Fruit fly (Drosophila melanogaster) whole organism, embryonic: ENCODE measurements around the gene MTF-1.

Experiments
- Awh ChIP-seq: fragments of 200-800 bp; sonication (Bioruptor generic); IDR thresholded peaks from 2 replicates; pipeline ENCODE4, ENCODE4 v1.3.6; 2022; ENCODE audit warnings: missing biosample characterization, missing genetic modification characterization
- Bdp1 ChIP-seq: fragments of 200-800 bp; sonication (Bioruptor generic); optimal IDR thresholded peaks from 3 replicates; lab custom pipeline; 2016; ENCODE audit warnings: missing biosample characterization, missing genetic modification characterization
- C15 ChIP-seq: fragments of 200-800 bp; sonication (Bioruptor generic); IDR thresholded peaks from 3 replicates; pipeline ENCODE4 v1.3.6; 2022; ENCODE audit warnings: missing biosample characterization, missing genetic modification characterization
- CG11085 ChIP-seq: fragments of 200-800 bp; sonication (Bioruptor generic); IDR thresholded peaks from 2 replicates; pipeline ENCODE4 v1.3.6; 2022; ENCODE audit warnings: missing biosample characterization, missing genetic modification characterization
- CG13424 ChIP-seq: fragments of 200-800 bp; sonication (Bioruptor generic); optimal IDR thresholded peaks from 2 replicates; lab custom pipeline; 2019; ENCODE audit warnings: missing biosample characterization, mild to moderate bottlenecking, missing genetic modification characterization, moderate library complexity
- CG15479 ChIP-seq: fragments of 200-800 bp; sonication (Bioruptor generic); optimal IDR thresholded peaks from 3 replicates; lab custom pipeline; 2019; ENCODE audit warnings: missing biosample characterization, mild to moderate bottlenecking, missing genetic modification characterization, moderate library complexity
- CG18011 ChIP-seq: fragments of 200-800 bp; sonication (Bioruptor generic); optimal IDR thresholded peaks from 2 replicates; lab custom pipeline; 2017; ENCODE audit warnings: missing biosample characterization, missing genetic modification characterization, mild to moderate bottlenecking, moderate library complexity, missing genotype
- CG1832 ChIP-seq: fragments of 200-800 bp; sonication (Bioruptor generic); optimal IDR thresholded peaks from 2 replicates; lab custom pipeline; 2017; ENCODE audit warnings: missing biosample characterization, mild to moderate bottlenecking, missing genetic modification characterization, inconsistent platforms
- CG30431 ChIP-seq: fragments of 200-800 bp; sonication (Bioruptor generic); optimal IDR thresholded peaks from 2 replicates; lab custom pipeline; 2017; ENCODE audit warnings: missing biosample characterization, missing genetic modification characterization
- CG3995 ChIP-seq: fragments of 200-800 bp; sonication (Bioruptor generic); optimal IDR thresholded peaks from 3 replicates; lab custom pipeline; 2016; ENCODE audit warnings: missing biosample characterization, missing genetic modification characterization
- CG4820 ChIP-seq: fragments of 200-800 bp; sonication (Bioruptor generic); optimal IDR thresholded peaks from 3 replicates; lab custom pipeline; 2016; ENCODE audit warnings: missing biosample characterization, missing genetic modification characterization
- CG5953 ChIP-seq: fragments of 200-800 bp; sonication (Bioruptor generic); IDR thresholded peaks from 2 replicates; pipeline ENCODE4 v1.3.6; 2022; ENCODE audit warnings: missing biosample characterization, missing genetic modification characterization
- CG7372 ChIP-seq: fragments of 200-800 bp; sonication (Bioruptor generic); IDR thresholded peaks from 2 replicates; pipeline ENCODE4 v1.3.6; 2022; ENCODE audit warnings: missing biosample characterization, missing genetic modification characterization
- CG7745 ChIP-seq: fragments of 200-800 bp; sonication (Bioruptor generic); optimal IDR thresholded peaks from 2 replicates; lab custom pipeline; 2018; ENCODE audit warnings: missing biosample characterization, mild to moderate bottlenecking, missing genetic modification characterization, moderate library complexity
- CG8388 ChIP-seq: fragments of 200-800 bp; sonication (Bioruptor generic); optimal IDR thresholded peaks from 2 replicates; lab custom pipeline; 2019; ENCODE audit warnings: missing biosample characterization, mild to moderate bottlenecking, missing genetic modification characterization, moderate library complexity
- CG8478 ChIP-seq: fragments of >200 bp; optimal IDR thresholded peaks from 2 replicates; lab custom pipeline; 2018
- CG9932 ChIP-seq: fragments of 200-800 bp; sonication (Bioruptor generic); IDR thresholded peaks from 2 replicates; pipeline ENCODE4 v1.3.6; 2022; ENCODE audit warnings: missing biosample characterization, missing genetic modification characterization
- D19A ChIP-seq: fragments of 200-800 bp; optimal IDR thresholded peaks from 3 replicates; lab custom pipeline; 2019; ENCODE audit warnings: missing biosample characterization, mild to moderate bottlenecking, missing genetic modification characterization, moderate library complexity
- E2f1 ChIP-seq: fragments of 200-800 bp; sonication (Bioruptor generic); IDR thresholded peaks from 2 replicates; pipeline ENCODE4 v1.3.6; 2022; ENCODE audit warnings: missing biosample characterization, missing genetic modification characterization
- Ets65A ChIP-seq: fragments of 200-800 bp; sonication (Bioruptor generic); peaks from one replicate; lab custom pipeline; 2016; ENCODE audit warnings: missing biosample characterization, missing genetic modification characterization
- Fer1 ChIP-seq: fragments of 200-800 bp; sonication (Bioruptor generic); optimal IDR thresholded peaks from 2 replicates; lab custom pipeline; 2017; ENCODE audit warnings: missing biosample characterization, mild to moderate bottlenecking, missing genetic modification characterization
- H15 ChIP-seq: fragments of 200-800 bp; sonication (Bioruptor generic); IDR thresholded peaks from 3 replicates; pipeline ENCODE4 v1.3.6; 2022; ENCODE audit warnings: missing biosample characterization, missing genetic modification characterization
- Hr3 ChIP-seq: fragments of 200-800 bp; sonication (Bioruptor generic); optimal IDR thresholded peaks from 3 replicates; lab custom pipeline; 2016; ENCODE audit warnings: missing biosample characterization, missing genetic modification characterization
- Lhr ChIP-seq: fragments of 200-800 bp; sonication (Bioruptor generic); optimal IDR thresholded peaks from 3 replicates; lab custom pipeline; 2017; ENCODE audit warnings: mild to moderate bottlenecking, missing biosample characterization, missing genetic modification reagents, missing genetic modification characterization
- MBD-R2 ChIP-seq: fragments of 200-800 bp; sonication (Bioruptor generic); IDR thresholded peaks from 2 replicates; pipeline ENCODE4 v1.3.6; 2022; ENCODE audit warnings: missing biosample characterization, missing genetic modification characterization
- Myb ChIP-seq: fragments of 200-800 bp; sonication (Bioruptor generic); optimal IDR thresholded peaks from 2 replicates; lab custom pipeline; 2016; ENCODE audit warnings: missing biosample characterization, missing genetic modification characterization
- Neu2 ChIP-seq: fragments of 200-800 bp; sonication (Bioruptor generic); optimal IDR thresholded peaks from 3 replicates; lab custom pipeline; 2016; ENCODE audit warnings: missing biosample characterization, missing genetic modification characterization, borderline replicate concordance
- Oli ChIP-seq: fragments of 200-800 bp; sonication (Bioruptor generic); optimal IDR thresholded peaks from 2 replicates; lab custom pipeline; 2018; ENCODE audit warnings: missing biosample characterization, mild to moderate bottlenecking, missing genetic modification characterization, moderate library complexity
- Ravus ChIP-seq: fragments of 200-800 bp; sonication (Bioruptor generic); IDR thresholded peaks from 2 replicates; pipeline ENCODE4 v1.3.6; 2022; ENCODE audit warnings: missing biosample characterization, missing genetic modification characterization
- Sry-δ ChIP-seq: fragments of 200-800 bp; sonication (Bioruptor generic); optimal IDR thresholded peaks from 2 replicates; lab custom pipeline; 2016; ENCODE audit warnings: missing biosample characterization, missing genetic modification characterization
- ac ChIP-seq: fragments of 200-800 bp; sonication (Bioruptor generic); optimal IDR thresholded peaks from 3 replicates; lab custom pipeline; 2017; ENCODE audit warnings: missing biosample characterization, mild to moderate bottlenecking, missing genetic modification characterization
- al ChIP-seq: fragments of 200-800 bp; sonication (Bioruptor generic); IDR thresholded peaks from 2 replicates; pipeline ENCODE4 v1.3.6; 2022; ENCODE audit warnings: missing biosample characterization, missing genetic modification characterization
- bsh ChIP-seq, 2 experiments: fragments of 200-800 bp; sonication (Bioruptor generic); optimal IDR thresholded peaks; 2 replicates each; lab custom pipeline; 2017 to 2018; ENCODE audit warnings: mild to moderate bottlenecking in 2 of 2, missing biosample characterization in 2 of 2, missing genetic modification characterization in 2 of 2, moderate library complexity in 1 of 2
- btn ChIP-seq: fragments of 200-800 bp; sonication (Bioruptor generic); optimal IDR thresholded peaks from 2 replicates; lab custom pipeline; 2016; ENCODE audit warnings: missing biosample characterization, missing genetic modification characterization
- cad ChIP-seq: fragments of >200 bp; optimal IDR thresholded peaks from 2 replicates; lab custom pipeline; 2017; ENCODE audit warnings: missing biosample characterization, missing genetic modification characterization
- dan ChIP-seq: fragments of 200-800 bp; sonication (Bioruptor generic); IDR thresholded peaks from 2 replicates; pipeline ENCODE4 v1.3.6; 2022; ENCODE audit warnings: missing biosample characterization, missing genetic modification characterization
- dm ChIP-seq: fragments of 200-800 bp; sonication (Bioruptor generic); optimal IDR thresholded peaks from 3 replicates; lab custom pipeline; 2016; ENCODE audit warnings: missing biosample characterization, missing genetic modification characterization
- dmrt99B ChIP-seq: fragments of 200-800 bp; sonication (Bioruptor generic); optimal IDR thresholded peaks from 2 replicates; lab custom pipeline; 2018; ENCODE audit warnings: missing biosample characterization, mild to moderate bottlenecking, missing genetic modification characterization, moderate library complexity
- ems ChIP-seq: fragments of 200-800 bp; sonication (Bioruptor generic); optimal IDR thresholded peaks from 3 replicates; lab custom pipeline; 2016; ENCODE audit warnings: missing biosample characterization, missing genetic modification characterization
- hbn ChIP-seq: fragments of 200-800 bp; sonication (Bioruptor generic); IDR thresholded peaks from 2 replicates; pipeline ENCODE4 v1.3.6; 2022; ENCODE audit warnings: missing biosample characterization, missing genetic modification characterization; ENCODE audit not compliant: partially characterized antibody
- oc ChIP-seq: fragments of 200-800 bp; sonication (Bioruptor generic); optimal IDR thresholded peaks from 2 replicates; lab custom pipeline; 2018; ENCODE audit warnings: missing biosample characterization, mild to moderate bottlenecking, missing genetic modification characterization, moderate library complexity
- org-1 ChIP-seq: fragments of 200-800 bp; sonication (Bioruptor generic); optimal IDR thresholded peaks from 2 replicates; lab custom pipeline; 2017; ENCODE audit warnings: missing biosample characterization, missing genetic modification characterization
- phol ChIP-seq: fragments of 200-800 bp; sonication (Bioruptor generic); optimal IDR thresholded peaks from 3 replicates; lab custom pipeline; 2018; ENCODE audit warnings: missing biosample characterization, mild to moderate bottlenecking, missing genetic modification characterization, moderate library complexity
- prd ChIP-seq, 3 experiments: fragments of >200 bp in 2 of 3; fragments of 200-800 bp in 1 of 3; sonication (Bioruptor generic) in 1 of 3; optimal IDR thresholded peaks in 2 of 3; IDR thresholded peaks in 1 of 3; 2 replicates in 2 of 3; 3 replicates in 1 of 3; pipeline versions ENCODE4 v1.3.6 to Lab custom; 2017 to 2022; ENCODE audit warnings: missing biosample characterization in 1 of 3, missing genetic modification characterization in 1 of 3
- salm ChIP-seq: fragments of 200-800 bp; sonication (Bioruptor generic); optimal IDR thresholded peaks from 2 replicates; lab custom pipeline; 2018; ENCODE audit warnings: missing biosample characterization, mild to moderate bottlenecking, missing genetic modification characterization
- schlank ChIP-seq: fragments of 200-800 bp; sonication (Bioruptor generic); optimal IDR thresholded peaks from 2 replicates; lab custom pipeline; 2018; ENCODE audit warnings: missing biosample characterization, mild to moderate bottlenecking, missing genetic modification characterization
- scrt ChIP-seq: fragments of 200-800 bp; sonication (Bioruptor generic); optimal IDR thresholded peaks from 2 replicates; lab custom pipeline; 2018; ENCODE audit warnings: missing biosample characterization, mild to moderate bottlenecking, missing genetic modification characterization, moderate library complexity
- tio ChIP-seq: fragments of 200-800 bp; sonication (Bioruptor generic); optimal IDR thresholded peaks from 2 replicates; lab custom pipeline; 2017; ENCODE audit warnings: missing biosample characterization, missing genetic modification characterization, inconsistent platforms
- unc-4 ChIP-seq: fragments of 200-800 bp; sonication (Bioruptor generic); IDR thresholded peaks from 2 replicates; pipeline ENCODE4 v1.3.6; 2022; ENCODE audit warnings: missing biosample characterization, missing genetic modification characterization; ENCODE audit not compliant: partially characterized antibody
- zfh1 ChIP-seq: fragments of 200-800 bp; sonication (Bioruptor generic); IDR thresholded peaks from 3 replicates; pipeline ENCODE4 v1.3.6; 2022; ENCODE audit warnings: missing biosample characterization, missing genetic modification characterization

Gene MTF-1

DNA sequence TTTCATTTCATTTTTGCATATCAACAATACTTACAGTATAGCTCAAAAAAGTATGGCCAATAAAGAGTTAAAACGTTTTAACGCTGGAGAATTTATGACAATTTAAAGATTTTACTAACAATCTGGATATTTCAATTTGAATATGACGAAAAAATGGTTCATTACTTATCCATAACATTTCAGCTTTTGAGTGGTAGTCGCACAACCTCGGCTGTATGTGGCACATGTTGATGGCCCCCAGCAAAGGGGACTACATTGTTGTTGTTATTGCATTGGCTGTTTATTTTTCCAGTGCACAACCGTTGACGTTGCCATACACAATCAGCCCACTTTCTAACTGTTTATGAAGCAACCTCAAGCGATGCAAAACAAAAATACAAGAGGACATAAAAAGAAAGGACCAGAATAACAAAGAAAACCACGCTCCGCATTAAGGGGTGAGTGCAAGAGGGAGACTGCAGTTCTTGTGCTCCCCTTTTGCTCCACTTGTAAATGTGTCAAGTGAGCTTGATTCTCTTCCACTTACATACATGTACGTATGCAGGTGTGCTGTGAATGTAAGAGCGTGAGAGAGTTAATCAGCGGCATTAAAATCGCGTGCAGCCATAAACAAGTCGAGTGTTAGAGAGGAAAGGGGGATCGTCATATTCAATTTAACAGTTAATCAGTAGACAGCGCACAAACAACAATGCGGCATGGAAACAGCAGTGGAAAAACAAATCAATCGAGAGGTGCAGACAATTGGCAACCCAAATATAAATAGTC, 9.9 kb upstream of the MTF-1 start (continued):
- peak; percentile 75 for TF ChIP-seq dmrt99B
- no peak for TF ChIP-seq Bdp1 (GFP tag; lab: Kevin White, UChicago)
- TF ChIP-seq CG8388 (GFP tag; lab: Kevin White, UChicago), result peak; percentile 56
- TF ChIP-seq CG8478 (lab: Kevin White, UChicago), result no peak
- no peak for TF ChIP-seq CG7372 (GFP tag; lab: Robert Waterston, UW)
- no peak for TF ChIP-seq CG4820 (GFP tag; lab: Kevin White, UChicago)
- TF ChIP-seq CG15479 (GFP tag; lab: Kevin White, UChicago), result no peak
- TF ChIP-seq salm (tag; lab: Kevin White, UChicago), result peak; percentile 23
- no peak for TF ChIP-seq tio (GFP tag; lab: Kevin White, UChicago)
- TF ChIP-seq unc-4 (GFP tag; lab: Robert Waterston, UW), result no peak
- TF ChIP-seq Lhr (GFP tag; lab: Kevin White, UChicago), result no peak
- TF ChIP-seq Oli (tag; lab: Kevin White, UChicago), result peak; percentile 62
- TF ChIP-seq ac (GFP tag; lab: Kevin White, UChicago), result no peak
- 0 out of 2 replicates have a peak, but pooled peaks have one; percentile 12 for TF ChIP-seq CG5953 (GFP tag; lab: Robert Waterston, UW)
- TF ChIP-seq Ravus (GFP tag; lab: Robert Waterston, UW), result no peak
- no peak for TF ChIP-seq MBD-R2 (GFP tag; lab: Robert Waterston, UW)
- peak; percentile 54 for TF ChIP-seq CG13424
- TF ChIP-seq H15 (GFP tag; lab: Robert Waterston, UW), result peak; percentile 37; the same call in 1 of the 3 replicates
- TF ChIP-seq CG30431 (GFP tag; lab: Kevin White, UChicago), result no peak
- peak; percentile 47 for TF ChIP-seq D19A (tag; lab: Kevin White, UChicago)
- TF ChIP-seq CG9932 (GFP tag; lab: Robert Waterston, UW), result no peak
- no peak for TF ChIP-seq CG1832 (GFP tag; lab: Kevin White, UChicago)
- no peak for TF ChIP-seq Neu2
- peak; percentile 68 for TF ChIP-seq Awh (GFP tag; lab: Robert Waterston, UW)
- no peak for TF ChIP-seq CG18011 (GFP tag; lab: Kevin White, UChicago)
- TF ChIP-seq CG3995 (GFP tag; lab: Kevin White, UChicago), result no peak
- TF ChIP-seq Sry-δ (GFP tag; lab: Kevin White, UChicago), result no peak
- peak; percentile 17; the same call in 1 of the 2 replicates for TF ChIP-seq CG11085 (GFP tag; lab: Robert Waterston, UW)
- peak; percentile 41 for TF ChIP-seq phol (tag; lab: Kevin White, UChicago)
- TF ChIP-seq ems (GFP tag; lab: Kevin White, UChicago), result no peak
- TF ChIP-seq zfh1 (GFP tag; lab: Robert Waterston, UW), result 0 out of 3 replicates have a peak, but pooled peaks have one; percentile 16
- TF ChIP-seq hbn, result no peak
- no peak for TF ChIP-seq al (GFP tag; lab: Robert Waterston, UW)
- no peak for TF ChIP-seq CG7745
- TF ChIP-seq btn (GFP tag; lab: Kevin White, UChicago), result no peak
- TF ChIP-seq prd (optimal IDR thresholded peaks at IDR 0.05; lab: Kevin White, UChicago), result no peak
- TF ChIP-seq prd (GFP tag; IDR thresholded peaks at IDR 0.05; lab: Robert Waterston, UW), result peak; percentile 56; the same call in 2 of the 3 replicates
- TF ChIP-seq org-1 (GFP tag; lab: Kevin White, UChicago), result peak; percentile 50
- TF ChIP-seq Hr3, result peak; percentile 11
- TF ChIP-seq Myb (GFP tag; lab: Kevin White, UChicago), result no peak
- TF ChIP-seq oc, result peak; percentile 8
- peak; percentile 21 for TF ChIP-seq Fer1 (GFP tag; lab: Kevin White, UChicago)
- TF ChIP-seq schlank, result no peak
- no peak for TF ChIP-seq cad (GFP tag; lab: Kevin White, UChicago)
- TF ChIP-seq C15 (GFP tag; lab: Robert Waterston, UW), result no peak
- peak; percentile 50 to 86 for TF ChIP-seq bsh (GFP tag; optimal IDR thresholded peaks at IDR 0.05; lab: Kevin White, UChicago)
- TF ChIP-seq E2f1, result no peak
- no peak for TF ChIP-seq dan
- no peak for TF ChIP-seq dm
- peak; percentile 4 for TF ChIP-seq scrt (GFP tag; lab: Kevin White, UChicago)
- TF ChIP-seq Ets65A (GFP tag; lab: Kevin White, UChicago), result no peak
